Worm (Caenorhabditis elegans) whole organism, L4 larva: ENCODE results near the gene msp-36.

Experiments
- D1046.2 ChIP-seq: fragments of 200-800 bp; sonication (Bioruptor generic); IDR thresholded peaks from 2 replicates; pipeline ENCODE4 v1.3.6; 2022; ENCODE audit warnings: missing genetic modification characterization, missing compliant biosample characterization
- F26F4.8 ChIP-seq: fragments of 200-800 bp; sonication (Bioruptor generic); conservative IDR thresholded peaks from 2 replicates; pipeline ENCODE4 v1.3.6; 2022; ENCODE audit warnings: missing genetic modification characterization, missing compliant biosample characterization
- F37D6.2 ChIP-seq: sonication (generic microtip); optimal IDR thresholded peaks from 2 replicates; lab custom pipeline; 2016; ENCODE audit warnings: mild to moderate bottlenecking, missing genetic modification characterization, missing compliant biosample characterization
- T26A8.4 ChIP-seq: fragments of 200-800 bp; sonication (Bioruptor generic); IDR thresholded peaks from 2 replicates; pipeline ENCODE4 v1.3.6; 2022; ENCODE audit warnings: missing genetic modification characterization, missing compliant biosample characterization
- Y75B8A.6 ChIP-seq: fragments of 200-800 bp; sonication (Bioruptor generic); IDR thresholded peaks from 2 replicates; pipeline ENCODE4 v1.3.6; 2022; ENCODE audit warnings: missing genetic modification reagents, missing genetic modification characterization, missing compliant biosample characterization
- ZK546.5 ChIP-seq, 2 experiments: sonication (generic microtip); optimal IDR thresholded peaks; 2 replicates each; lab custom pipeline; 2017; ENCODE audit warnings: missing biosample characterization in 2 of 2, missing genetic modification characterization in 2 of 2
- aha-1 ChIP-seq: fragments of 150-350 bp; peaks from one replicate; lab custom pipeline; 2014; ENCODE audit warnings: missing biosample characterization, missing genetic modification characterization
- ceh-62 ChIP-seq: sonication (generic microtip); optimal IDR thresholded peaks from 2 replicates; lab custom pipeline; 2017; ENCODE audit warnings: missing biosample characterization, missing genetic modification characterization
- ceh-82 ChIP-seq: sonication (generic microtip); optimal IDR thresholded peaks from 2 replicates; lab custom pipeline; 2017; ENCODE audit warnings: missing biosample characterization, missing genetic modification characterization
- ces-1 ChIP-seq: fragments of 150-350 bp; sonication (generic microtip); optimal IDR thresholded peaks from 4 replicates; lab custom pipeline; 2014; ENCODE audit warnings: missing biosample characterization, missing genetic modification reagents, missing genetic modification characterization
- ctbp-1 ChIP-seq: fragments of 200-800 bp; sonication (Bioruptor generic); IDR thresholded peaks from 2 replicates; pipeline ENCODE4 v1.3.6; 2022; ENCODE audit warnings: missing genetic modification reagents, missing genetic modification characterization, missing compliant biosample characterization
- daf-12 ChIP-seq: fragments of 150-350 bp; optimal IDR thresholded peaks from 2 replicates; lab custom pipeline; 2014; ENCODE audit warnings: missing biosample characterization, missing genetic modification reagents, missing genetic modification characterization
- daf-16 ChIP-seq, 3 experiments: sonication (generic microtip); optimal IDR thresholded peaks; 2 replicates each; lab custom pipeline; 2016 to 2017; ENCODE audit warnings: missing genetic modification characterization in 3 of 3, missing genetic modification reagents in 3 of 3, mild to moderate bottlenecking in 2 of 3, missing compliant biosample characterization in 2 of 3, missing biosample characterization in 1 of 3, moderate library complexity in 1 of 3
- daf-19 ChIP-seq: fragments of 200-800 bp; sonication (Bioruptor generic); conservative IDR thresholded peaks from 2 replicates; pipeline ENCODE4 v1.3.6; 2022; ENCODE audit warnings: missing genetic modification characterization, missing compliant biosample characterization
- dve-1 ChIP-seq: sonication (generic microtip); optimal IDR thresholded peaks from 2 replicates; lab custom pipeline; 2017; ENCODE audit warnings: antibody characterized with exemption, mild to moderate bottlenecking, missing genetic modification characterization, missing compliant biosample characterization; ENCODE audit not compliant: insufficient read depth
- egl-27 ChIP-seq: sonication (generic microtip); optimal IDR thresholded peaks from 3 replicates; lab custom pipeline; 2017; ENCODE audit warnings: missing biosample characterization, missing genetic modification reagents, missing genetic modification characterization
- egl-43 ChIP-seq: fragments of 200-800 bp; sonication (Bioruptor generic); IDR thresholded peaks from 2 replicates; pipeline ENCODE4 v1.3.6; 2022; ENCODE audit warnings: missing genetic modification reagents, missing genetic modification characterization, missing compliant biosample characterization
- hlh-11 ChIP-seq: fragments of 200-800 bp; sonication (Bioruptor generic); optimal IDR thresholded peaks from 2 replicates; lab custom pipeline; 2018; ENCODE audit warnings: mild to moderate bottlenecking, missing genetic modification characterization, missing compliant biosample characterization
- lin-38 ChIP-seq: fragments of 200-800 bp; sonication (Bioruptor generic); IDR thresholded peaks from 2 replicates; pipeline ENCODE4 v1.3.6; 2022; ENCODE audit warnings: missing genetic modification reagents, missing genetic modification characterization, missing compliant biosample characterization
- lin-39 ChIP-seq: fragments of 150-350 bp; optimal IDR thresholded peaks from 2 replicates; lab custom pipeline; 2014; ENCODE audit warnings: missing biosample characterization, missing genetic modification reagents, missing genetic modification characterization
- lsy-2 ChIP-seq, 2 experiments: fragments of 150-350 bp in 1 of 2; sonication (generic microtip) in 1 of 2; optimal IDR thresholded peaks; 2 replicates each; lab custom pipeline; 2014 to 2017; ENCODE audit warnings: missing biosample characterization in 2 of 2, missing genetic modification characterization in 2 of 2
- madf-9 ChIP-seq: fragments of 200-800 bp; sonication (Bioruptor generic); conservative IDR thresholded peaks from 2 replicates; pipeline ENCODE4 v1.3.6; 2022; ENCODE audit warnings: missing genetic modification reagents, missing genetic modification characterization, missing compliant biosample characterization
- nhr-11 ChIP-seq: fragments of 150-350 bp; optimal IDR thresholded peaks from 2 replicates; lab custom pipeline; 2014; ENCODE audit warnings: missing biosample characterization, missing genetic modification characterization
- nhr-111 ChIP-seq: fragments of 200-800 bp; sonication (Bioruptor generic); optimal IDR thresholded peaks from 2 replicates; lab custom pipeline; 2018; ENCODE audit warnings: mild to moderate bottlenecking, missing genetic modification characterization, missing compliant biosample characterization
- nhr-41 ChIP-seq: fragments of 200-800 bp; sonication (Bioruptor generic); IDR thresholded peaks from 2 replicates; pipeline ENCODE4 v1.3.6; 2022; ENCODE audit warnings: missing genetic modification reagents, missing genetic modification characterization, missing compliant biosample characterization
- nhr-42 ChIP-seq: fragments of 200-800 bp; sonication (Bioruptor generic); IDR thresholded peaks from 2 replicates; pipeline ENCODE4 v1.3.6; 2022; ENCODE audit warnings: missing genetic modification characterization, missing compliant biosample characterization
- snpc-4 ChIP-seq: fragments of 150-350 bp; optimal IDR thresholded peaks from 2 replicates; lab custom pipeline; 2014; ENCODE audit warnings: missing biosample characterization, missing genetic modification characterization
- unc-130 ChIP-seq: sonication (generic microtip); optimal IDR thresholded peaks from 2 replicates; lab custom pipeline; 2016; ENCODE audit warnings: missing genetic modification reagents, missing genetic modification characterization, missing compliant biosample characterization
- unc-62 ChIP-seq, 3 experiments: fragments of 150-350 bp in 1 of 3; sonication (generic microtip); optimal IDR thresholded peaks in 2 of 3; peaks in 1 of 3; 1 replicate in 1 of 3; 2 replicates in 2 of 3; lab custom pipeline; 2014 to 2017; ENCODE audit warnings: missing biosample characterization in 3 of 3, missing genetic modification characterization in 3 of 3, missing genetic modification reagents in 3 of 3, missing genotype in 1 of 3
- zag-1 ChIP-seq: fragments of 150-350 bp; optimal IDR thresholded peaks from 2 replicates; lab custom pipeline; 2014; ENCODE audit warnings: missing biosample characterization, missing genetic modification characterization

msp-36 gene

DNA sequence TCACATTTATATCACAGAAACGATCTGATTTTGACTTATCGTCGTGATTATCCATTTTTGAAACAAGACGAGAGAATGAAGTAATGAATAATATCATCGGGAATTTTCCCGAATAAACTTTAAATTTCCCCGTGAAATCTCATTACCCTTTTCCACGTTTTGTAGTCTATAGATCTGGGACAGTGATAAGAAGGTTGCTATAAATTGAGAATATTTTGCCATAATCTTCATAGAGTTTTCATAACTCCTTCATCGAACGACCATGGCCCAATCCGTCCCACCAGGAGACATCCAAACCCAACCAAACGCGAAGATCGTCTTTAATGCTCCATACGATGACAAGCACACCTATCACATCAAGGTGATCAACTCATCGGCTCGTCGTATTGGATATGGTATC, at the start of gene msp-36, which contains the start of gene C04G2.5:
Gene msp-36, plus strand, starts transcription at position 263 of the 400 bp plus-strand sequence.
Gene C04G2.5, minus strand, starts transcription at position 101 of the 400 bp plus-strand sequence.
- TF ChIP-seq Y75B8A.6 (GFP tag; lab: Robert Waterston, UW) (no peak), daf-19 (no peak), egl-43 (GFP tag; lab: Robert Waterston, UW) (0 out of 2 replicates have a peak, but pooled peaks have one; percentile 30)

- TF ChIP-seq D1046.2 (no peak), unc-62 (GFP tag; optimal IDR thresholded peaks at IDR 0.05 in 1 of 2; lab: Kevin White, UChicago) (peak in 1 of 2 experiments; percentile 77), unc-62 (tag; optimal IDR thresholded peaks at IDR 0.05; lab: Kevin White, UChicago) (no peak), nhr-11 (tag; lab: Kevin White, UChicago) (peak; percentile 23), aha-1 (tag; lab: Kevin White, UChicago) (peak; percentile 14), unc-130 (GFP tag; lab: Kevin White, UChicago) (no peak), daf-16 (GFP tag; optimal IDR thresholded peaks at IDR 0.05; lab: Kevin White, UChicago) (peak in 1 of 2 experiments; percentile 35), daf-16 (tag; optimal IDR thresholded peaks at IDR 0.05; lab: Kevin White, UChicago) (no peak)
These were observed 49.2 kb upstream of the msp-36 start for ce11 chrIV:10046005-10046404.

DNA sequence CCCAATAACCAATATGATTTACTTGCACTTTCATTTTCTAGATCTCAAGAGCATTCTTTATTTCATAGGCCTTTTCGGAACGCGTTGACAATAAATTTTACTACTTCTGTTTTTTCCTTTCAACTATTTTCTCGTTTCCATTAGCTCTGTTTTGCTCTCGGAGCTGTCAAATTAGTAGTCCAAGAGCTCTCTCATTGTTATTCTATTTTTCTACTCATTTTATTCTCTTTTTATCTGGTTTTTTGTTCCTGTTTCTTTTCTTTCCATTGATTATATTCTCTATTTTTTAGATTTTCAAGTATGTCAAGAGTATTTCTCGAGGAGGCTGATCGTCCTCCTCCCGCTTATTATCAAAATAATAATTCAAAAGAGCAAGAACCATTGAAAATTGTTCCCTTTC, 48.1 kb upstream of the msp-36 start, which contains the start of gene T04B2.3:
Gene T04B2.3, plus strand, starts transcription at position 301 of the 400 bp plus-strand sequence.
- TF ChIP-seq T26A8.4 (GFP tag; lab: Robert Waterston, UW): no peak
- no peak for TF ChIP-seq zag-1 (tag; lab: Kevin White, UChicago)
- TF ChIP-seq nhr-111 (GFP tag; lab: Kevin White, UChicago): no peak
- no peak for TF ChIP-seq ceh-62 (tag; lab: Kevin White, UChicago)

DNA sequence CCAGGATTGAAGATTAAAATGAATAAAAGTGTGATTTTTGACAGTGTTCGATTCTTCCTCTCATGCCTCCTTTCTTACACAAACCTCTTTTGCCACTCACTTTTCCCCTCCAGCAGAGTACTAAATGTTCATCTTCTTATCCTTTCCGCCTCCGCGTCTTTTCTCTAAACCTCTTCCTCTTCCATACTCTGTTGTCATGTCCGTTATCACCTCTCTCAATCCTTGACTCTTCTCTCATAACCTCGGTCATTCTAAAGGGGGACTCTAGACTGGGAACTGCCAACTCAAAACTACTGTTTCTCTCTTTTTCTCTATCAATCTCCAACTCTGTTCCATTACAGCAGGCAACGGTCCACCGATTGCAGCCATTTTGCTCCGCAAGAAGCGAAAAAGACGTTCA, 47.0 kb upstream of the msp-36 start:
- TF ChIP-seq nhr-11 (tag; lab: Kevin White, UChicago) (peak; percentile 54), dve-1 (tag; lab: Kevin White, UChicago) (no peak)

ce11 chrIV:10051088-10051487, 44.1 kb upstream of the msp-36 start, which contains the start of gene T04B2.8:
Gene T04B2.8 (minus strand): TSS chrIV:10051188.
- TF ChIP-seq lin-39 (no peak), lin-38 (no peak), madf-9 (GFP tag; lab: Robert Waterston, UW) (no peak), daf-19 (no peak), hlh-11 (no peak), snpc-4 (no peak), F26F4.8 (GFP tag; lab: Robert Waterston, UW) (no peak), F37D6.2 (tag; lab: Kevin White, UChicago) (no peak), egl-43 (GFP tag; lab: Robert Waterston, UW) (no peak), lsy-2 (tag; optimal IDR thresholded peaks at IDR 0.05; lab: Kevin White, UChicago) (no peak), ctbp-1 (GFP tag; lab: Robert Waterston, UW) (no peak), dve-1 (tag; lab: Kevin White, UChicago) (no peak), ceh-82 (tag; lab: Kevin White, UChicago) (no peak), egl-27 (tag; lab: Kevin White, UChicago) (no peak)

DNA sequence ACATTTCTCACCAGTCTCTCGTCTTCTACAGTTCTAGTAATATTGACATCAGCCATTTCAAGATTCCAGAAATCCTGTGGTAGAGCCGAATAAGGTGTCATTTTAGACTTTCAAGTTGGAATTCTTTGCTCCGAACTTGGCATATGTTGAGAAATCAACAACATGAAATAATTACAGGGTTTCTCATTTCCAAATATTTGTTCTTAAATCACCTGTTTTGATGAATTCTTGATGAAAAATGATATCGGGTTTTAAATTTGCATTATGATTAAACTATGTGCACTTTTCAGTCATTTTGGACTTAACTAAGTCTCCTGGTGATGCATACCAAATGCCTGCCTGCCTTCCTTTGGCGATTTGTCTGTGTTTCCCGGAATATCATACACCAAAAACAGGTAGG, 41.7 kb upstream of the msp-36 start, which contains the start of gene srv-12:
Gene srv-12, minus strand, starts transcription at position 101 of the 400 bp plus-strand sequence.
- no peak for TF ChIP-seq ces-1
- no peak for TF ChIP-seq nhr-42 (GFP tag; lab: Robert Waterston, UW)
- no peak for TF ChIP-seq nhr-41 (GFP tag; lab: Robert Waterston, UW)
- no peak for TF ChIP-seq daf-12
- TF ChIP-seq unc-130 (GFP tag; lab: Kevin White, UChicago): no peak
- no peak for TF ChIP-seq ZK546.5 (tag; optimal IDR thresholded peaks at IDR 0.05; lab: Kevin White, UChicago)
- TF ChIP-seq, all 104 proteins: peak for 0
